Worm (Caenorhabditis elegans): Measurements from ENCODE around the gene F40F8.5.

- TF ChIP-seq ceh-22 (tag; optimal IDR thresholded peaks at IDR 0.05) (no peak), rnt-1 (tag; optimal IDR thresholded peaks at IDR 0.05) (no peak)
These were observed 43.2 kb downstream of the F40F8.5 start for ce11 chrII:11091577-11091976.

All from whole organism, late embryonic.